Fruit fly (Drosophila melanogaster): Measurements from ENCODE around the gene RabGGTa.

Gene RabGGTa

DNA sequence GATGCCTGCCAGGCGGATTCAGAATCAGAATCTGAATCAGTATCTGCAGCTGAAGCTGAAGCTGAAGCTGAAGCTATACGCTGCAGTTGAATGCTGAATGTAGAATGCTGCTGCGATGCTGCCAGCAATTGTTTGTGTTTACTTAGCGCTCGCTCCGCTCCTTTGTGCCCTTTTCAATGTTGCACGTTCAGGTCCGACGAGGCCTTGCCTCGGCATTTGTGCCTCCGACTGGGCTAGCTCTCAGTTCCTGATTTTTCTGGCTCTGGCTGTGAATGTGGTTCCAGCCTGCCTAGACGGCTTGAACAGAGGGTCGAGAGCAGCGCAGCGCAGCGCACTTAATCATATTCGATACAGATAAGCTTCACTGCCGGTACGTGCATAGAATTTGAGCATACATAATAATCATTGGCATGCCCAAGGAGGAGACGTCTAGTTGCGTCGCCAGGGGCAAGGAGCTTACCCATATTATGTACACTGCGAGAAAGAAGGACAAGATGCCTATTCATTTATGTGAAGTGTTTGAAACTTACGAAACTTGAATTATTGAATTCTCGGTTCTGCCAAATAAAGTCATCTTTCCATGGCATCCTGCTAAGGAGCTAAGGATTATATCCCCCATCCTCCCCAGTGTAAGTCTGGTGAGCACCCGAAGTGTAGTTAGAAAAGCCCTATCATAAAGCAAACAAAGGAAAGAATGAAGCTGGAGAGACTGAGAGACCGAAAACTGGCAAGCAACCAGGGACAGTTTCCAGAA lies 7.2 kb upstream of the RabGGTa start:
- TF ChIP-seq HLH106 (tag; optimal IDR thresholded peaks at IDR 0.05) (peak; percentile 23), CG32264 (GFP tag; optimal IDR thresholded peaks at IDR 0.05) (no peak), Jra (GFP tag; optimal IDR thresholded peaks at IDR 0.05) (no peak), br (GFP tag; optimal IDR thresholded peaks at IDR 0.05) (peak; percentile 16), dl (GFP tag; optimal IDR thresholded peaks at IDR 0.05; ENCODE audit: insufficient read depth in 1 of 2, partially characterized antibody in 2 of 2) (no peak), ey (GFP tag; optimal IDR thresholded peaks at IDR 0.05) (peak; percentile 36), rgr (GFP tag; optimal IDR thresholded peaks at IDR 0.05) (peak; percentile 4), Abd-B (GFP tag; optimal IDR thresholded peaks at IDR 0.05) (no peak), tai (GFP tag; optimal IDR thresholded peaks at IDR 0.05) (no peak), foxo (GFP tag; optimal IDR thresholded peaks at IDR 0.05) (peak in 1 of 2 experiments; percentile 15), N (GFP tag; optimal IDR thresholded peaks at IDR 0.05) (peak; percentile 6), CG9705 (GFP tag; optimal IDR thresholded peaks at IDR 0.05) (no peak), Dfd (GFP tag; optimal IDR thresholded peaks at IDR 0.05) (no peak), sage (GFP tag; optimal IDR thresholded peaks at IDR 0.05) (no peak), Hnf4 (GFP tag; optimal IDR thresholded peaks at IDR 0.05) (peak; percentile 5), h (GFP tag; optimal IDR thresholded peaks at IDR 0.05) (peak; percentile 49)

DNA sequence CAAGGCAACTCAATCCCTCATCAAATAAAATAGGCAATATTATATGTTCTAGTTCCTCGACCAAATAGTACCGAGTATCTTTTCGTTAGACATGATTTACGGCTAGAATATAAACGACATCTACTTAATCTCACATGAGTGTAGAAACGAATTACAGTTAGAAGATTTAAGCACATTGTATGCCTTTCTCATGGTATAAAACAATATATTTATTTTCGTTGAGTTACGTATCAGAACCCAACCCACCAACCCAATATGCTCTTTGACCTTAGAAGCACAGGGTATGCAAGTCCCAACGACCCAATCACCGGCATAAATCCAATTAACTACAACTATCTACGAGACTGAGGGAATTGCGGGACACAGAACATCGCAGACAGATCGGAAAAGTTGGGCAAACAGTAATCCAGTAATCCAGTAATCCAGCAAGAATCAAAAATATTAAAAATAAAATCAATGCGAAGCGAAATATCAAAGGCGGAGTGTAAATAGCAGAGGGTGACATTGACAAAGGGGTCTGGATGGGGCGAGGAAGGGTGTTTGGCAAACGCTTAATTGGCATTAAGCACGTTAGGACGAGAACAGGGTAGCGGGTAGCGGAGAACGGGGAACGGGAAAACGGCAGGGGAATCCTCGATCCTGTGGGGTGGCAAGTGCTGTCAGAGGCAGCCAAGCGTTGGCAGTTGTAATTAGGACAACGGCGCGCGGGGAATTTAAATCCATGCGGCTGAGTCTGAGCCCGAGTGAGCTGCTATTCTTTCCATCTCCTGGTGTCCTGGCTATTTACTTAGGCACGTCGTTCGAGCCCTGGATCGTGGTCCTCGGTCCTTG lies 5.4 kb upstream of the RabGGTa start:
- peak; percentile 74 for TF ChIP-seq Vsx2 (GFP tag; optimal IDR thresholded peaks at IDR 0.05; ENCODE audit: partially characterized antibody)
- TF ChIP-seq tai (GFP tag; optimal IDR thresholded peaks at IDR 0.05), result no peak
- TF ChIP-seq h (GFP tag; optimal IDR thresholded peaks at IDR 0.05), result no peak
- no peak for TF ChIP-seq OdsH (GFP tag; optimal IDR thresholded peaks at IDR 0.05)
- TF ChIP-seq Hr78 (GFP tag; optimal IDR thresholded peaks at IDR 0.05), result no peak
- TF ChIP-seq Sp1 (GFP tag; optimal IDR thresholded peaks at IDR 0.05), result no peak
- TF ChIP-seq Rel (GFP tag; optimal IDR thresholded peaks at IDR 0.05), result no peak
- no peak for TF ChIP-seq Rel (tag; optimal IDR thresholded peaks at IDR 0.05)

DNA sequence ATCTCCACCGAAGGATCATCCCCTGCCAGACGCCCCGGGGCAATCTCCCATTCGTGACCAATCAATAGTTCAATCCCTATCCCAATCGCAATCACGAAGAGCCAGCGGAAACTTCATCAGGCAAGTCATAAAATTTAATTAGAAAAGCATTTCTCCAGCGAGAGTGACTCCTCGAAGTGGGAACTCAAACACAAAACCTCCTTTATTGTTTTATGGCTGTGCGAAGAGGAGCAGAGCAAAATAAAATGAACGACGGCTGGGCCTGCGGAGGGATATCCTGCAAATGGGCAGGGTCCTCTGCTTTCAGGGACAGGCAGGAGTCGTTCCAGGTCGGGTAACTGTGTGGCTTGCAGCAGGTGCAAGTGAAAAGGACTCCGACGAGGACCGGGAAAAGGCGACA lies 3.0 kb upstream of the RabGGTa start:
- TF ChIP-seq Myc (optimal IDR thresholded peaks at IDR 0.05) (no peak), tai (GFP tag; optimal IDR thresholded peaks at IDR 0.05) (no peak), lola (GFP tag; optimal IDR thresholded peaks at IDR 0.05) (no peak), h (GFP tag; optimal IDR thresholded peaks at IDR 0.05) (no peak), HLH106 (tag; optimal IDR thresholded peaks at IDR 0.05) (no peak), br (GFP tag; optimal IDR thresholded peaks at IDR 0.05) (no peak), Mio (GFP tag; optimal IDR thresholded peaks at IDR 0.05) (no peak)

DNA sequence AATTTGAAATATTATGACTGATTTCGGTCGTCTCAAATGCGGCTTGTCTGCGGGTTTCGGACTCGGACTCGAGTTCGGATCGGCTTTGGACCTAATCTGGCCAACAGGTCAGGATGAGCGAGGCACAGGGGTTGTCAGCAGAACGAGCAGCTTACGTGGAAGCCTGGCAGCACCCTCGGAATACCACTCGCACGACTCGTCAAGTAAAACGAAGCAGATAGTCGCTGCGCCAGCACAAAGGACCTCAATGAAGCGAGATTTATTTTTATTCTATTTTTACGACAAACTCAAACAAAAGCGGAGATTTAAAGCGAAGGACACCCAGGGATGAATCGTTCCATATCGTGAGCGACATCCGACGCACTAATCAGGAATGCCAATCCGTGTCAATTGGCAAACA lies 2.1 kb upstream of the RabGGTa start:
- TF ChIP-seq sage (GFP tag; optimal IDR thresholded peaks at IDR 0.05) (no peak), psq (GFP tag; optimal IDR thresholded peaks at IDR 0.05) (no peak), Hr78 (GFP tag; optimal IDR thresholded peaks at IDR 0.05) (no peak), jim (GFP tag; optimal IDR thresholded peaks at IDR 0.05) (no peak), Sp1 (GFP tag; optimal IDR thresholded peaks at IDR 0.05) (no peak), Mio (GFP tag; optimal IDR thresholded peaks at IDR 0.05) (no peak), tai (GFP tag; optimal IDR thresholded peaks at IDR 0.05) (no peak), woc (GFP tag; optimal IDR thresholded peaks at IDR 0.05) (no peak), Hr83 (GFP tag; optimal IDR thresholded peaks at IDR 0.05; ENCODE audit: poor library complexity, severe bottlenecking) (no peak), h (GFP tag; optimal IDR thresholded peaks at IDR 0.05) (no peak)

DNA sequence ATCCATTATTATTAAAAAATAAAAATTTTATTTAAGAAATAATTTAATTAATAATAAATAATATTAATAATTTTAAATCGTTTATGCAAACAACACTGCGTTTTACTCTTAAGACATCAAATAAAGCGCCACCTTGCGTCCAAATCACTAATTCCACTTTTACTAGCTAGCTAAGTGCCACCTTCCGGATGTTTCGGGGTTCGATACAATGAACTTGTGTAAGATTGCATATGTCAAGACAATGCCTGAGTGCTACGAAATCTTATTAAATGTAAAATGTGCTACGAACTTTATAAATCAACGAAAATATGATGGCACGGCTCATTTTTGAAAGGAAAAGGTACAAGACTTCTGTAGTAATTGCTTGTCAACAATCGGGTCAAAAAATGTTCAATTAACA lies 1.0 kb upstream of the RabGGTa start:
- peak; percentile 97 for TF ChIP-seq Dif (GFP tag; optimal IDR thresholded peaks at IDR 0.05; ENCODE audit: partially characterized antibody)
- TF ChIP-seq dsf (GFP tag; optimal IDR thresholded peaks at IDR 0.05; ENCODE audit: borderline replicate concordance), result no peak
- no peak for TF ChIP-seq Jra (GFP tag; optimal IDR thresholded peaks at IDR 0.05)
- peak; percentile 47 for TF ChIP-seq rgr (GFP tag; optimal IDR thresholded peaks at IDR 0.05)
- TF ChIP-seq Mio (GFP tag; optimal IDR thresholded peaks at IDR 0.05), result no peak
- TF ChIP-seq N (GFP tag; optimal IDR thresholded peaks at IDR 0.05), result no peak
- peak; percentile 34 for TF ChIP-seq ey (GFP tag; optimal IDR thresholded peaks at IDR 0.05)
- no peak for TF ChIP-seq CrebA (GFP tag; optimal IDR thresholded peaks at IDR 0.05; ENCODE audit: borderline replicate concordance)
- no peak for TF ChIP-seq CG32264 (GFP tag; optimal IDR thresholded peaks at IDR 0.05)
- TF ChIP-seq jim (GFP tag; optimal IDR thresholded peaks at IDR 0.05), result no peak
- no peak for TF ChIP-seq Sp1 (GFP tag; optimal IDR thresholded peaks at IDR 0.05)
- TF ChIP-seq psq (GFP tag; optimal IDR thresholded peaks at IDR 0.05), result peak; percentile 34
- TF ChIP-seq Rel (GFP tag; optimal IDR thresholded peaks at IDR 0.05), result no peak
- TF ChIP-seq Rel (tag; optimal IDR thresholded peaks at IDR 0.05), result no peak
- TF ChIP-seq foxo (GFP tag; optimal IDR thresholded peaks at IDR 0.05), result peak in 1 of 2 experiments; percentile 65
- TF ChIP-seq Abd-B (GFP tag; optimal IDR thresholded peaks at IDR 0.05), result no peak
- peak; percentile 12 for TF ChIP-seq dmrt93B (GFP tag; optimal IDR thresholded peaks at IDR 0.05)
- no peak for TF ChIP-seq GATAd (GFP tag; optimal IDR thresholded peaks at IDR 0.05)
- no peak for TF ChIP-seq woc (GFP tag; optimal IDR thresholded peaks at IDR 0.05)
- TF ChIP-seq Dfd (GFP tag; optimal IDR thresholded peaks at IDR 0.05), result no peak
- TF ChIP-seq dl (GFP tag; optimal IDR thresholded peaks at IDR 0.05; ENCODE audit: insufficient read depth in 1 of 2, partially characterized antibody in 2 of 2), result peak; percentile 55 to 87
- peak; percentile 23 for TF ChIP-seq CG9705 (GFP tag; optimal IDR thresholded peaks at IDR 0.05)
- peak; percentile 26 for TF ChIP-seq OdsH (GFP tag; optimal IDR thresholded peaks at IDR 0.05)
- TF ChIP-seq HLH106 (tag; optimal IDR thresholded peaks at IDR 0.05), result peak; percentile 60
- no peak for TF ChIP-seq Hr78 (GFP tag; optimal IDR thresholded peaks at IDR 0.05)
- TF ChIP-seq lola (GFP tag; optimal IDR thresholded peaks at IDR 0.05), result no peak
- TF ChIP-seq Hr83 (GFP tag; optimal IDR thresholded peaks at IDR 0.05; ENCODE audit: poor library complexity, severe bottlenecking), result peak; percentile 45
- TF ChIP-seq tai (GFP tag; optimal IDR thresholded peaks at IDR 0.05), result no peak
- TF ChIP-seq Myc (optimal IDR thresholded peaks at IDR 0.05), result peak; percentile 90

Data from whole organism, wandering third instar larva.